Worm (Caenorhabditis elegans): Measurements from ENCODE around the gene rhr-1.

Gene rhr-1

ce11 chrV:5444037-5444436 lies 16.1 kb downstream of the rhr-1 start:
- TF ChIP-seq ceh-9 (tag; optimal IDR thresholded peaks at IDR 0.05) = no peak
- no peak for TF ChIP-seq pag-3 (tag; optimal IDR thresholded peaks at IDR 0.05; ENCODE audit: borderline replicate concordance)
- no peak for TF ChIP-seq nhr-11 (tag; optimal IDR thresholded peaks at IDR 0.05)
- TF ChIP-seq pqm-1 (tag; optimal IDR thresholded peaks at IDR 0.05) = no peak
- no peak for TF ChIP-seq ceh-14 (tag; optimal IDR thresholded peaks at IDR 0.05)
- TF ChIP-seq lim-6 (tag; optimal IDR thresholded peaks at IDR 0.05) = no peak
- no peak for TF ChIP-seq rnt-1 (tag; optimal IDR thresholded peaks at IDR 0.05)
- no peak for TF ChIP-seq ahr-1 (tag; optimal IDR thresholded peaks at IDR 0.05)
- no peak for TF ChIP-seq C08G9.2 (tag; optimal IDR thresholded peaks at IDR 0.05)
- no peak for TF ChIP-seq pros-1 (tag; optimal IDR thresholded peaks at IDR 0.05)
- no peak for TF ChIP-seq tbx-7 (tag; optimal IDR thresholded peaks at IDR 0.05)
- no peak for TF ChIP-seq ceh-24 (tag; optimal IDR thresholded peaks at IDR 0.05)
- no peak for TF ChIP-seq hlh-30 (tag; optimal IDR thresholded peaks at IDR 0.05; ENCODE audit: insufficient read depth)
- no peak for TF ChIP-seq elt-2 (tag; optimal IDR thresholded peaks at IDR 0.05)
- no peak for TF ChIP-seq dmd-4 (tag; optimal IDR thresholded peaks at IDR 0.05; ENCODE audit: borderline replicate concordance)
- TF ChIP-seq ceh-45 (GFP tag; IDR thresholded peaks at IDR 0.05) = no peak
- TF ChIP-seq nhr-232 (tag; optimal IDR thresholded peaks at IDR 0.05) = no peak
- TF ChIP-seq npax-4 (tag; optimal IDR thresholded peaks at IDR 0.05) = no peak
- TF ChIP-seq hlh-13 (GFP tag; optimal IDR thresholded peaks at IDR 0.05) = no peak

DNA sequence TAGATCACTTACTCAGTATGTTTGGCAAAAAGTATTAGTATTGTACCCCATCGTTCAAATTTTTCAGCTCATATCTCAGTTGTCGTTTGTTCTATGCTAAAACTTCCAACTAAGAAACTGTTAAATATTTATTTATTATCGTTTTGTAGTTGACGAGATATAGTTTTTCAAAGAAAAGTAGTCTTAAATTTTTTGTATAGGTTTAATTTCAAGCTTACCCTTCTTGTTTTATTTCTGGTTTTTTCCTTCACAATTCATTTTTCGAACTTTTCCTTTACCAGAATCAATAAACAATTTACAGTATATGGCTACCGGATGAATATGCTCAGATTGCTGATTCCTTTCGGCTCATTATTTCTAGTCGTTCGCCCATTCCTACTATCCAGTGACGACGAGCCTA lies 17.9 kb downstream of the rhr-1 start, which contains the start of gene F08F3.1:
Gene F08F3.1 (plus strand): TSS at position 301 of the 400 bp plus-strand sequence.
- TF ChIP-seq ceh-9 (tag; optimal IDR thresholded peaks at IDR 0.05) (no peak), pqm-1 (tag; optimal IDR thresholded peaks at IDR 0.05) (no peak), zip-5 (tag; optimal IDR thresholded peaks at IDR 0.05) (no peak), ttx-3 (tag; optimal IDR thresholded peaks at IDR 0.05) (no peak), ref-2 (tag; optimal IDR thresholded peaks at IDR 0.05) (no peak), lim-6 (tag; optimal IDR thresholded peaks at IDR 0.05) (no peak), tbx-2 (tag; optimal IDR thresholded peaks at IDR 0.05) (no peak), ama-1 (optimal IDR thresholded peaks at IDR 0.05) (no peak)

ce11 chrV:5447057-5447456 lies 19.1 kb downstream of the rhr-1 start:
- TF ChIP-seq unc-42 (tag; optimal IDR thresholded peaks at IDR 0.05) (no peak), odd-2 (tag; optimal IDR thresholded peaks at IDR 0.05) (no peak), ceh-34 (tag; optimal IDR thresholded peaks at IDR 0.05) (no peak), rnt-1 (tag; optimal IDR thresholded peaks at IDR 0.05) (no peak), ceh-14 (tag; optimal IDR thresholded peaks at IDR 0.05) (no peak), pha-2 (tag; optimal IDR thresholded peaks at IDR 0.05) (no peak), tbx-7 (tag; optimal IDR thresholded peaks at IDR 0.05) (no peak), pat-9 (tag; optimal IDR thresholded peaks at IDR 0.05) (no peak), ceh-19 (GFP tag; optimal IDR thresholded peaks at IDR 0.05) (no peak), Y22D7AL.16 (tag; optimal IDR thresholded peaks at IDR 0.05) (no peak), ahr-1 (tag; optimal IDR thresholded peaks at IDR 0.05) (no peak), npax-4 (tag; optimal IDR thresholded peaks at IDR 0.05) (no peak), T23F11.4 (GFP tag; optimal IDR thresholded peaks at IDR 0.05) (no peak), C08G9.2 (tag; optimal IDR thresholded peaks at IDR 0.05) (no peak), che-1 (tag; optimal IDR thresholded peaks at IDR 0.05) (no peak), ceh-45 (GFP tag; IDR thresholded peaks at IDR 0.05) (no peak), ceh-6 (GFP tag; optimal IDR thresholded peaks at IDR 0.05) (no peak), ttx-3 (tag; optimal IDR thresholded peaks at IDR 0.05) (no peak)

DNA sequence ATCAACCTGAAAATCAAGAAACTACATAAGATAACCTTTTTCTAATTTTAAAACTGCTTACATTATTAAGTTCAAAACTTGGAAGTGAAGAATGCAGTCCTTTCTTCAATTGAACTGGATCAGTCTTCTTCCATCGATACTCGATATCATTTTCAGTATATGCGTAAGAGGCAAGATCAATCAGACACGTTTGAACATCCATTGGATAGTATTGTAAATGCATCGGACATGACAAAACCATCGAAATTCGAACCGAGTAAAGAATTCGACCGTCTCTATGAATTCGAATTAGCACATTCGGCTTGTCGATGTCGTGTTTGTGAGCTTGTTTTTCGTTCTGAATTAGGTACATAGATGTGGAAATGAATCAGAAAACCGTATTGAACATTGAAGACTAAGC lies 22.8 kb downstream of the rhr-1 start:
- TF ChIP-seq tbx-7 (tag; optimal IDR thresholded peaks at IDR 0.05) (no peak), hlh-6 (tag; optimal IDR thresholded peaks at IDR 0.05) (no peak), rnt-1 (tag; optimal IDR thresholded peaks at IDR 0.05) (no peak), ceh-19 (GFP tag; optimal IDR thresholded peaks at IDR 0.05) (no peak), ets-4 (tag; optimal IDR thresholded peaks at IDR 0.05) (no peak), unc-3 (GFP tag; conservative IDR thresholded peaks at IDR 0.05) (no peak), unc-3 (tag; optimal IDR thresholded peaks at IDR 0.05) (no peak), Y22D7AL.16 (tag; optimal IDR thresholded peaks at IDR 0.05) (no peak), sdc-2 (tag; optimal IDR thresholded peaks at IDR 0.05) (no peak), ceh-24 (tag; optimal IDR thresholded peaks at IDR 0.05) (no peak)
